Fruit fly (Drosophila melanogaster) whole organism, embryonic: ENCODE data around the gene MSBP.

Experiments
- Awh ChIP-seq: fragments of 200-800 bp; sonication (Bioruptor generic); IDR thresholded peaks from 2 replicates; pipeline ENCODE4, ENCODE4 v1.3.6; 2022; ENCODE audit warnings: missing biosample characterization, missing genetic modification characterization
- CG10543 ChIP-seq: fragments of 200-800 bp; sonication (Bioruptor generic); optimal IDR thresholded peaks from 3 replicates; lab custom pipeline; 2017; ENCODE audit warnings: missing biosample characterization, mild to moderate bottlenecking, missing genetic modification characterization, moderate library complexity
- CG10654 ChIP-seq: fragments of 200-800 bp; sonication (Bioruptor generic); optimal IDR thresholded peaks from 2 replicates; lab custom pipeline; 2016; ENCODE audit warnings: missing biosample characterization, missing genetic modification characterization
- CG14860 ChIP-seq: fragments of 200-800 bp; sonication (Bioruptor generic); IDR thresholded peaks from 3 replicates; pipeline ENCODE4 v1.3.6; 2022; ENCODE audit warnings: missing biosample characterization, missing genetic modification characterization; ENCODE audit not compliant: partially characterized antibody
- CG15696 ChIP-seq: fragments of 200-800 bp; sonication (Bioruptor generic); optimal IDR thresholded peaks from 2 replicates; lab custom pipeline; 2019; ENCODE audit warnings: missing biosample characterization, mild to moderate bottlenecking, missing genetic modification characterization, moderate library complexity
- CG16863 ChIP-seq: fragments of 200-800 bp; sonication (Bioruptor generic); optimal IDR thresholded peaks from 3 replicates; lab custom pipeline; 2016; ENCODE audit warnings: missing biosample characterization, missing genetic modification characterization
- CG17568 ChIP-seq: fragments of 200-800 bp; sonication (Bioruptor generic); optimal IDR thresholded peaks from 2 replicates; lab custom pipeline; 2018; ENCODE audit warnings: missing biosample characterization, mild to moderate bottlenecking, missing genetic modification characterization, moderate library complexity
- CG17802 ChIP-seq: fragments of 200-800 bp; sonication (Bioruptor generic); optimal IDR thresholded peaks from 2 replicates; lab custom pipeline; 2018; ENCODE audit warnings: missing biosample characterization, mild to moderate bottlenecking, missing genetic modification characterization, moderate library complexity
- CG31224 ChIP-seq: fragments of 200-800 bp; sonication (Bioruptor generic); IDR thresholded peaks from 2 replicates; pipeline ENCODE4 v1.3.6; 2022; ENCODE audit warnings: missing biosample characterization, missing genetic modification characterization
- CG31388 ChIP-seq: fragments of 200-800 bp; sonication (Bioruptor generic); optimal IDR thresholded peaks from 2 replicates; lab custom pipeline; 2016; ENCODE audit warnings: missing biosample characterization, missing genetic modification characterization
- CG34224 ChIP-seq: fragments of 200-800 bp; sonication (Bioruptor generic); IDR thresholded peaks from 3 replicates; pipeline ENCODE4 v1.3.6; 2022; ENCODE audit warnings: missing biosample characterization, missing genetic modification characterization; ENCODE audit not compliant: partially characterized antibody
- CG3847 ChIP-seq: fragments of 200-800 bp; sonication (Bioruptor generic); IDR thresholded peaks from 2 replicates; pipeline ENCODE4 v1.3.6; 2022; ENCODE audit warnings: missing biosample characterization, missing genetic modification characterization
- CG42726 ChIP-seq: fragments of 200-800 bp; sonication (Bioruptor generic); IDR thresholded peaks from 2 replicates; pipeline ENCODE4 v1.3.6; 2022; ENCODE audit warnings: missing biosample characterization, missing genetic modification characterization; ENCODE audit not compliant: partially characterized antibody
- CG4424 ChIP-seq: fragments of 200-800 bp; sonication (Bioruptor generic); optimal IDR thresholded peaks from 3 replicates; lab custom pipeline; 2016; ENCODE audit warnings: missing biosample characterization, missing genetic modification characterization
- CG4707 ChIP-seq: fragments of 200-800 bp; sonication (Bioruptor generic); optimal IDR thresholded peaks from 2 replicates; lab custom pipeline; 2018; ENCODE audit warnings: missing biosample characterization, mild to moderate bottlenecking, missing genetic modification characterization, moderate library complexity
- CG6765 ChIP-seq: fragments of 200-800 bp; sonication (Bioruptor generic); optimal IDR thresholded peaks from 3 replicates; lab custom pipeline; 2017; ENCODE audit warnings: missing biosample characterization, mild to moderate bottlenecking, missing genetic modification characterization
- CG6791 ChIP-seq: fragments of 200-800 bp; sonication (Bioruptor generic); IDR thresholded peaks from 3 replicates; pipeline ENCODE4 v1.3.6; 2022; ENCODE audit warnings: missing biosample characterization, missing genetic modification characterization; ENCODE audit not compliant: partially characterized antibody
- CG6854 ChIP-seq: fragments of 200-800 bp; sonication (Bioruptor generic); optimal IDR thresholded peaks from 3 replicates; lab custom pipeline; 2017; ENCODE audit warnings: missing biosample characterization, mild to moderate bottlenecking, missing genetic modification characterization
- CG7786 ChIP-seq: fragments of 200-800 bp; sonication (Bioruptor generic); optimal IDR thresholded peaks from 2 replicates; lab custom pipeline; 2016; ENCODE audit warnings: missing biosample characterization, missing genetic modification characterization
- CG7963 ChIP-seq: fragments of 200-800 bp; sonication (Bioruptor generic); IDR thresholded peaks from 3 replicates; pipeline ENCODE4 v1.3.6; 2022; ENCODE audit warnings: missing biosample characterization, missing genetic modification characterization; ENCODE audit not compliant: partially characterized antibody
- CG9727 ChIP-seq: fragments of 200-800 bp; sonication (Bioruptor generic); optimal IDR thresholded peaks from 3 replicates; lab custom pipeline; 2017; ENCODE audit warnings: missing biosample characterization, mild to moderate bottlenecking, missing genetic modification characterization
- Elba2 ChIP-seq: fragments of 200-800 bp; sonication (Bioruptor generic); optimal IDR thresholded peaks from 3 replicates; lab custom pipeline; 2016; ENCODE audit warnings: missing biosample characterization, missing genetic modification characterization
- Gsc ChIP-seq: fragments of 200-800 bp; sonication (Bioruptor generic); IDR thresholded peaks from 2 replicates; pipeline ENCODE4 v1.3.6; 2022; ENCODE audit warnings: missing biosample characterization, missing genetic modification characterization
- Gug ChIP-seq: fragments of 200-800 bp; sonication (Bioruptor generic); IDR thresholded peaks from 4 replicates; pipeline ENCODE4 v1.3.6; 2022; ENCODE audit warnings: missing biosample characterization, missing genetic modification characterization
- H15 ChIP-seq: fragments of 200-800 bp; sonication (Bioruptor generic); IDR thresholded peaks from 3 replicates; pipeline ENCODE4 v1.3.6; 2022; ENCODE audit warnings: missing biosample characterization, missing genetic modification characterization
- HLH3B ChIP-seq: fragments of 200-800 bp; sonication (Bioruptor generic); IDR thresholded peaks from 2 replicates; pipeline ENCODE4 v1.3.6; 2022; ENCODE audit warnings: missing biosample characterization, missing genetic modification characterization
- HLH4C ChIP-seq: fragments of 200-800 bp; sonication (Bioruptor generic); IDR thresholded peaks from 3 replicates; pipeline ENCODE4 v1.3.6; 2022; ENCODE audit warnings: missing biosample characterization, missing genetic modification characterization; ENCODE audit not compliant: partially characterized antibody
- Hmx ChIP-seq: fragments of 200-800 bp; sonication (Bioruptor generic); optimal IDR thresholded peaks from 2 replicates; lab custom pipeline; 2016; ENCODE audit warnings: missing biosample characterization, missing genetic modification characterization
- Lhr ChIP-seq: fragments of 200-800 bp; sonication (Bioruptor generic); optimal IDR thresholded peaks from 3 replicates; lab custom pipeline; 2017; ENCODE audit warnings: mild to moderate bottlenecking, missing biosample characterization, missing genetic modification reagents, missing genetic modification characterization
- Mes4 ChIP-seq: fragments of 200-800 bp; sonication (Bioruptor generic); optimal IDR thresholded peaks from 2 replicates; lab custom pipeline; 2016; ENCODE audit warnings: missing biosample characterization, missing genetic modification characterization
- Tbp ChIP-seq: fragments of >200 bp; optimal IDR thresholded peaks from 2 replicates; lab custom pipeline; 2018; ENCODE audit warnings: missing biosample characterization, missing genetic modification characterization
- ap ChIP-seq: fragments of 200-800 bp; sonication (Bioruptor generic); IDR thresholded peaks from 2 replicates; pipeline ENCODE4 v1.3.6; 2022; ENCODE audit warnings: missing biosample characterization, missing genetic modification characterization
- ato ChIP-seq: fragments of 200-800 bp; sonication (Bioruptor generic); IDR thresholded peaks from 2 replicates; pipeline ENCODE4 v1.3.6; 2022; ENCODE audit warnings: missing biosample characterization, missing genetic modification characterization; ENCODE audit not compliant: partially characterized antibody
- btn ChIP-seq: fragments of 200-800 bp; sonication (Bioruptor generic); optimal IDR thresholded peaks from 2 replicates; lab custom pipeline; 2016; ENCODE audit warnings: missing biosample characterization, missing genetic modification characterization
- cad ChIP-seq: fragments of >200 bp; optimal IDR thresholded peaks from 2 replicates; lab custom pipeline; 2017; ENCODE audit warnings: missing biosample characterization, missing genetic modification characterization
- en ChIP-seq: fragments of 200-800 bp; sonication (Bioruptor generic); optimal IDR thresholded peaks from 2 replicates; lab custom pipeline; 2016; ENCODE audit warnings: missing biosample characterization, missing genetic modification characterization
- eve ChIP-seq, 2 experiments: fragments of >200 bp; optimal IDR thresholded peaks; 2 replicates each; lab custom pipeline; 2017; ENCODE audit warnings: missing biosample characterization in 2 of 2, missing genetic modification characterization in 2 of 2
- fd64A ChIP-seq: fragments of 200-800 bp; sonication (Bioruptor generic); optimal IDR thresholded peaks from 3 replicates; lab custom pipeline; 2018; ENCODE audit warnings: missing biosample characterization, mild to moderate bottlenecking, missing genetic modification characterization
- fru ChIP-seq: fragments of >200 bp; optimal IDR thresholded peaks from 2 replicates; lab custom pipeline; 2017
- gce ChIP-seq: fragments of 200-800 bp; sonication (Bioruptor generic); IDR thresholded peaks from 3 replicates; pipeline ENCODE4 v1.3.6; 2022; ENCODE audit warnings: missing biosample characterization, missing genetic modification characterization
- ham ChIP-seq: fragments of 200-800 bp; sonication (Bioruptor generic); IDR thresholded peaks from 2 replicates; pipeline ENCODE4 v1.3.6; 2022; ENCODE audit warnings: missing biosample characterization, missing genetic modification characterization
- hb ChIP-seq: fragments of 200-800 bp; sonication (Bioruptor generic); IDR thresholded peaks from 3 replicates; pipeline ENCODE4 v1.3.6; 2022; ENCODE audit warnings: missing biosample characterization, missing genetic modification characterization; ENCODE audit not compliant: partially characterized antibody
- rib ChIP-seq: fragments of 200-800 bp; sonication (Bioruptor generic); IDR thresholded peaks from 2 replicates; pipeline ENCODE4 v1.3.6; 2022; ENCODE audit warnings: missing biosample characterization, missing genetic modification characterization
- shn ChIP-seq: fragments of 200-800 bp; sonication (Bioruptor generic); optimal IDR thresholded peaks from 3 replicates; lab custom pipeline; 2016; ENCODE audit warnings: missing biosample characterization, missing genetic modification characterization
- sim ChIP-seq: fragments of 200-800 bp; sonication (Bioruptor generic); IDR thresholded peaks from 2 replicates; pipeline ENCODE4 v1.3.6; 2022; ENCODE audit warnings: missing biosample characterization, missing genetic modification characterization
- sima ChIP-seq: fragments of 200-800 bp; sonication (Bioruptor generic); optimal IDR thresholded peaks from 2 replicates; lab custom pipeline; 2016; ENCODE audit warnings: missing biosample characterization, missing genetic modification characterization
- sna ChIP-seq: fragments of 200-800 bp; sonication (Bioruptor generic); IDR thresholded peaks from 2 replicates; pipeline ENCODE4 v1.3.6; 2022; ENCODE audit warnings: missing biosample characterization, missing genetic modification characterization; ENCODE audit not compliant: partially characterized antibody
- sqz ChIP-seq: fragments of 200-800 bp; sonication (Bioruptor generic); optimal IDR thresholded peaks from 3 replicates; lab custom pipeline; 2018; ENCODE audit warnings: missing biosample characterization, mild to moderate bottlenecking, missing genetic modification characterization
- ssp ChIP-seq: fragments of 200-800 bp; sonication (Bioruptor generic); IDR thresholded peaks from 2 replicates; pipeline ENCODE4 v1.3.6; 2022; ENCODE audit warnings: missing biosample characterization, missing genetic modification characterization
- ttk ChIP-seq: fragments of 200-800 bp; sonication (Bioruptor generic); IDR thresholded peaks from 2 replicates; pipeline ENCODE4 v2.1.2; 2022; ENCODE audit warnings: missing biosample characterization, missing genetic modification characterization
- twi ChIP-seq: fragments of 200-800 bp; optimal IDR thresholded peaks from 2 replicates; lab custom pipeline; 2019; ENCODE audit warnings: missing biosample characterization, mild to moderate bottlenecking, missing genetic modification characterization, moderate library complexity
- vnd ChIP-seq: fragments of 200-800 bp; sonication (Bioruptor generic); IDR thresholded peaks from 3 replicates; pipeline ENCODE4 v1.3.6; 2022; ENCODE audit warnings: missing biosample characterization, missing genetic modification characterization; ENCODE audit not compliant: partially characterized antibody

The MSBP gene

DNA sequence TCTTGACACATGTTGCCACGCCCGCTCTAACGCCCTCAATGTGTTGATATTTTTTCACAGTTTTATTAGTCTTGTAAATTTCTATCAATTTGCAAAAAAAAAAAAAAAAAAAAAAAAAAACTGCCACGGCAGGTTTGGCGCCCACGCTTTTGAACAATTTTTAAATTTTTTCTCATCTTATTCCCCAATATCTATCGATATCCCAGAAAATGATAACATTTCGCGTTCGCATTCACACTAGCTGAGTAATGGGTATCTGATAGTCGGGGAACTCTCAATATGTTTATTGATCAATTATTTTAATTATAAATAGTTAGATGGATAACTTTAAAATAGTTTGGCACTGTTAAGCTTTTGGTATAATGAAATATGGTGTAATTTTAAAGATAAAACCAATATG is 48.6 kb downstream of the MSBP start (continued):
- TF ChIP-seq CG7963 (GFP tag; lab: Robert Waterston, UW) (peak; percentile 99), CG42726 (peak; percentile 24; the same call in 1 of the 2 replicates), Lhr (GFP tag; lab: Kevin White, UChicago) (no peak), CG10654 (GFP tag; lab: Kevin White, UChicago) (no peak), rib (GFP tag; lab: Robert Waterston, UW) (no peak), ssp (GFP tag; lab: Robert Waterston, UW) (no peak), CG7786 (GFP tag; lab: Kevin White, UChicago) (no peak), Tbp (GFP tag; lab: Kevin White, UChicago) (no peak), HLH3B (GFP tag; lab: Robert Waterston, UW) (no peak), HLH4C (GFP tag; lab: Robert Waterston, UW) (peak; percentile 100), sna (GFP tag; lab: Robert Waterston, UW) (peak; percentile 73), hb (peak; percentile 88), fd64A (GFP tag; lab: Kevin White, UChicago) (no peak), ap (GFP tag; lab: Robert Waterston, UW) (no peak), ato (GFP tag; lab: Robert Waterston, UW) (peak; percentile 95), CG4424 (GFP tag; lab: Kevin White, UChicago) (no peak), gce (GFP tag; lab: Robert Waterston, UW) (no peak), CG17802 (tag; lab: Kevin White, UChicago) (no peak), sima (GFP tag; lab: Kevin White, UChicago) (no peak), CG6765 (no peak), shn (GFP tag; lab: Kevin White, UChicago) (no peak), vnd (GFP tag; lab: Robert Waterston, UW) (peak; percentile 94), Mes4 (GFP tag; lab: Kevin White, UChicago) (no peak), en (GFP tag; lab: Kevin White, UChicago) (no peak), CG9727 (GFP tag; lab: Kevin White, UChicago) (no peak), ttk (no peak), CG31224 (GFP tag; lab: Robert Waterston, UW) (no peak), CG6791 (GFP tag; lab: Robert Waterston, UW) (peak; percentile 99), CG4707 (GFP tag; lab: Kevin White, UChicago) (no peak), fru (no peak), CG16863 (GFP tag; lab: Kevin White, UChicago) (no peak), CG34224 (GFP tag; lab: Robert Waterston, UW) (peak; percentile 60; the same call in 2 of the 3 replicates), ham (GFP tag; lab: Robert Waterston, UW) (no peak), sqz (GFP tag; lab: Kevin White, UChicago) (no peak), CG31388 (GFP tag; lab: Kevin White, UChicago) (no peak), CG10543 (GFP tag; lab: Kevin White, UChicago) (no peak), twi (tag; lab: Kevin White, UChicago) (no peak), CG14860 (GFP tag; lab: Robert Waterston, UW) (peak; percentile 98), cad (no peak), CG6854 (GFP tag; lab: Kevin White, UChicago) (no peak), Gug (GFP tag; lab: Robert Waterston, UW) (no peak), btn (GFP tag; lab: Kevin White, UChicago) (no peak), CG15696 (tag; lab: Kevin White, UChicago) (no peak), Awh (GFP tag; lab: Robert Waterston, UW) (no peak), Gsc (no peak), H15 (no peak), CG3847 (GFP tag; lab: Robert Waterston, UW) (no peak), CG17568 (no peak), Elba2 (GFP tag; lab: Kevin White, UChicago) (no peak), Hmx (GFP tag; lab: Kevin White, UChicago) (no peak), eve (GFP tag; optimal IDR thresholded peaks at IDR 0.05; lab: Kevin White, UChicago) (no peak), sim (GFP tag; lab: Robert Waterston, UW) (no peak)
